Worm (Caenorhabditis elegans): Measurements from ENCODE around the gene ZK686.6.

- no peak for TF ChIP-seq flt-1 (GFP tag; IDR thresholded peaks at IDR 0.05)
- no peak for TF ChIP-seq med-1 (GFP tag; optimal IDR thresholded peaks at IDR 0.05; ENCODE audit: insufficient read depth)
- TF ChIP-seq klf-2 (GFP tag; conservative IDR thresholded peaks at IDR 0.05), result no peak
- no peak for TF ChIP-seq tab-1 (GFP tag; IDR thresholded peaks at IDR 0.05)
- no peak for TF ChIP-seq cog-1 (tag; optimal IDR thresholded peaks at IDR 0.05)
- TF ChIP-seq T22C8.4 (GFP tag; IDR thresholded peaks at IDR 0.05), result no peak
- TF ChIP-seq ref-1 (GFP tag; conservative IDR thresholded peaks at IDR 0.05), result no peak
- TF ChIP-seq ztf-29 (GFP tag; IDR thresholded peaks at IDR 0.05), result no peak
- no peak for TF ChIP-seq ztf-23 (GFP tag; IDR thresholded peaks at IDR 0.05)
These were observed 14.2 kb downstream of the ZK686.6 start, which contains the start of gene pcp-1 for ce11 chrIII:7758562-7758961.

Measured in whole organism, midembryonic.